Fruit fly (Drosophila melanogaster): ENCODE measurements around the gene RpL7-like.

Gene RpL7-like

DNA sequence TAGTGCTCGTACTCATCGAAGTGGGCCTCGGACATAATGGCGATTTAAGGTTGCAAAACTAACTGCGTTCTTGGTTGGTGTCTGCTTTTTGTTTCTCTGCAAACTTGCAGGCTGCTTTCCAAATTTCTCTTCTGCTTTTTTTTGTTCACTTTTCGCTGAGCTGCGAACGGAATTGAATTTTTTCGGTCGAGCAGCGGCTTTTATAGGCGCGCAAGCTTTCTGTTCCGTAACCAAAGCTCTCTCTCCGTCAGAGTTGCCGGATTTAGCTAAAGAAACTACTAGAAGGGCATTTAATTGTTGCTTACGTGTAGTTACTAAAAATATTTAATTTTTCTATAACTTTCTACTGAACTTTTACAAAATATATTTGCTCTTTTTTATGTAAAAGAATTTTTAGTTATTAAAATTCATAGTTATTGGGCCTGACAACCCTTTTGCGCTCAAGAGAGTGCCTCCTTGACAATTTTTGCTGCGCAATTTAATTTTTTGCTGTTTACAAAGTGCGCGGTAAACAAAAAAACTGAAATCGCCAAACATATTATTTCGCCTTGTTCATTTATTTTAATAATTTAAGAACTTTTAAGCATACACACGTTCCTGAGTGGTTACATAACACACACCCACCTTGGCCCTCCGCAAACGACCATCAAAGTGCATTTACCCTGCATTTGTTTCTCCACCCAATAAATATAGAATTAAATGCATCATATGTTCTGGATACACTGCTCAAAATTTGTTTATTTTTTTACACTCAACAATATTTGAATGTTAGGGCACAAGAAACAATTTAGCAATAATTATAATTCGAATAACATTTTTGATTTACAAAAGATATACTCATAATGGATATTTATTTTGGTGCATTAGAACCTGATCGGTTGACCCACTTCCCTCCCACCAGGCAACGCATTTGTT, 9.9 kb upstream of the RpL7-like start, which contains the start of gene CG6770 (continued):
- TF ChIP-seq CG12299 (tag; optimal IDR thresholded peaks at IDR 0.05), result peak; percentile 87
- TF ChIP-seq CG17328 (GFP tag; IDR thresholded peaks at IDR 0.05), result peak; percentile 90
- peak; percentile 45 for TF ChIP-seq mam (GFP tag; optimal IDR thresholded peaks at IDR 0.05)
- peak; percentile 27 for TF ChIP-seq trem (tag; optimal IDR thresholded peaks at IDR 0.05)
- no peak for TF ChIP-seq tll (GFP tag; optimal IDR thresholded peaks at IDR 0.05)
- peak; percentile 58 for TF ChIP-seq CG12219 (GFP tag; optimal IDR thresholded peaks at IDR 0.05)
- no peak for TF ChIP-seq Gsc (GFP tag; IDR thresholded peaks at IDR 0.05)
- TF ChIP-seq CG10959 (GFP tag; IDR thresholded peaks at IDR 0.05), result no peak
- TF ChIP-seq ac (GFP tag; optimal IDR thresholded peaks at IDR 0.05), result peak; percentile 28

DNA sequence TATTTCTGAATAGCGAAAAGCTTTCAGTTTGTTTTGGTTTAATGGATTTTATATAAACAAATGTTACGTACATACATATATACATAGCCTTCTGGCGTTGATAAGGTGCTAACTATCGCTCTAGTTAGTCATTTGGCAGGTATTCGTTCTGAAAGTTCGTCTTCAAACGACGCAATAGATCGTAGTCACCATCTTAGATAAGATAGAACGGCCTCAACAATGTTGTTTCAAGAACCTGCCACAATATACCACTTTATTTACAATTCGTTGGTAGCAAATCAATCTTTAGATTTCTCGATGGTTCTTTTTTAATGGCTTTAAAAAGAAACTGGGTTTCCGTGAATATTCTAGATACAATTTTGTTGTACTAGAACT, 9.3 kb upstream of the RpL7-like start:
- TF ChIP-seq Deaf1 (tag; optimal IDR thresholded peaks at IDR 0.05) (peak; percentile 8), grn (GFP tag; optimal IDR thresholded peaks at IDR 0.05) (peak; percentile 98), CG14441 (GFP tag; IDR thresholded peaks at IDR 0.05) (peak; percentile 34; the same call in 1 of the 2 replicates), Nf-YA (GFP tag; IDR thresholded peaks at IDR 0.05) (no peak), CG6254 (GFP tag; optimal IDR thresholded peaks at IDR 0.05) (no peak), Ets97D (GFP tag; optimal IDR thresholded peaks at IDR 0.05) (no peak), NK7.1 (GFP tag; optimal IDR thresholded peaks at IDR 0.05) (no peak), CG6854 (GFP tag; optimal IDR thresholded peaks at IDR 0.05) (peak; percentile 29), CG13624 (GFP tag; optimal IDR thresholded peaks at IDR 0.05) (peak; percentile 75), sug (tag; optimal IDR thresholded peaks at IDR 0.05) (peak; percentile 21), croc (GFP tag; conservative IDR thresholded peaks at IDR 0.05) (no peak), jigr1 (GFP tag; IDR thresholded peaks at IDR 0.05) (no peak), so (GFP tag; IDR thresholded peaks at IDR 0.05) (no peak), mirr (GFP tag; optimal IDR thresholded peaks at IDR 0.05) (peak; percentile 42), Dip2 (GFP tag; IDR thresholded peaks at IDR 0.05) (no peak), Adf1 (GFP tag; IDR thresholded peaks at IDR 0.05) (no peak), exex (tag; optimal IDR thresholded peaks at IDR 0.05) (peak; percentile 80), CG32767 (GFP tag; IDR thresholded peaks at IDR 0.05) (no peak), CG16815 (GFP tag; optimal IDR thresholded peaks at IDR 0.05) (no peak), CG13123 (GFP tag; optimal IDR thresholded peaks at IDR 0.05) (no peak), Hr78 (GFP tag; optimal IDR thresholded peaks at IDR 0.05) (no peak), slbo (GFP tag; IDR thresholded peaks at IDR 0.05) (no peak), CG5245 (GFP tag; optimal IDR thresholded peaks at IDR 0.05) (no peak), CG4820 (GFP tag; optimal IDR thresholded peaks at IDR 0.05) (no peak), sd (tag; optimal IDR thresholded peaks at IDR 0.05) (peak; percentile 98), unc-4 (GFP tag; IDR thresholded peaks at IDR 0.05; ENCODE audit: partially characterized antibody) (no peak), maf-S (GFP tag; optimal IDR thresholded peaks at IDR 0.05) (no peak), CG12391 (tag; optimal IDR thresholded peaks at IDR 0.05) (no peak)

DNA sequence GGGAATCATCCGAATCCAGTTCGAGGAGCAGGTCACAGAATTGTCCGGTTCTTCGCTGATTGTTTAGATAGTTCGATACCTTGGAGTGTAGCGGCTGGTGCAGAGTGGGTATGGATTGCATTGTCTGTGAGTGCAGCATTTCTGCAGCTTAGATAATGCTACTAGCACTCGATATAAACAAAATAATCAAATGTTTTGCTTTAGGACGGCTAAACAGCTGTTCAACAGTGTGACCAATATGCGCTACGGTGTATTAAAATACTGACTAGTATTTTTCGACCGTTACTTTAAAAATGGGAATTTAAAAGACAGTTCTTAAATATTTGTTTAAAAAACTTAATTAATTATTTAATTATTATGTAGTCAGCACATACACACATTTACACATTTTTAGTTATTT, 7.4 kb upstream of the RpL7-like start, which contains the start of gene Plzf:
TSS of gene Plzf (minus strand) at position 196 of the 400 bp plus-strand sequence.
- TF ChIP-seq dmrt11E (tag; optimal IDR thresholded peaks at IDR 0.05) (no peak), Gsc (GFP tag; IDR thresholded peaks at IDR 0.05) (no peak), CG2129 (GFP tag; IDR thresholded peaks at IDR 0.05; ENCODE audit: partially characterized antibody) (no peak), CG1792 (GFP tag; optimal IDR thresholded peaks at IDR 0.05) (no peak), Nf-YA (GFP tag; IDR thresholded peaks at IDR 0.05) (no peak), YL-1 (GFP tag; optimal IDR thresholded peaks at IDR 0.05) (peak; percentile 14), ash1 (GFP tag; optimal IDR thresholded peaks at IDR 0.05) (no peak), Myb (GFP tag; optimal IDR thresholded peaks at IDR 0.05) (peak; percentile 85), Dp (GFP tag; optimal IDR thresholded peaks at IDR 0.05) (peak; percentile 35), Bgb (GFP tag; IDR thresholded peaks at IDR 0.05; ENCODE audit: partially characterized antibody) (0 out of 2 replicates have a peak, but pooled peaks have one; percentile 15), Fer2 (tag; optimal IDR thresholded peaks at IDR 0.05) (no peak), CG2116 (GFP tag; optimal IDR thresholded peaks at IDR 0.05) (peak; percentile 1), lmd (GFP tag; IDR thresholded peaks at IDR 0.05) (no peak), ERR (GFP tag; optimal IDR thresholded peaks at IDR 0.05) (no peak)

All from whole organism, embryonic.